Fruit fly (Drosophila melanogaster): ENCODE measurements around the gene kuz.

Gene kuz

DNA sequence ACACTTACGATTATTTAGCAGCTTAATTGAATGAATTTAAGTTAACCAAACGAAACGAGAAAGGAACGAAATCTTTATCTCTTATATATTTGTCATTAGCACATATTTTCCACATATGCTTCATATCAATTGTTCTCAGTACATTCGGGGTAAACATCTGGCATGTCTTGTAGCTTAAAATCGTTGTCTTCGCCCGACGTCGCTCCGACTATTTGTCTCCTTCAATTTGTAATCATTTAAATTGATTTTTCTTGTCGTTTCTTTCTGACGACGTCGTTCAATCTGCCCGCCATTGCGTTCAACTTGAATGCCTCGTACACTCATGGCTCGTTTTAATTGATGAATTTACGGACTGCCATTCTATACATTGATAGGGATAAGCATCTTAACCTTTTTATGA is 20.1 kb downstream of the kuz start:
- TF ChIP-seq insv (GFP tag; optimal IDR thresholded peaks at IDR 0.05) (no peak), twi (tag; optimal IDR thresholded peaks at IDR 0.05) (peak; percentile 90), E2f2 (GFP tag; IDR thresholded peaks at IDR 0.05) (no peak), tup (GFP tag; optimal IDR thresholded peaks at IDR 0.05) (no peak), ac (GFP tag; optimal IDR thresholded peaks at IDR 0.05) (no peak), fd64A (GFP tag; optimal IDR thresholded peaks at IDR 0.05) (no peak), ems (GFP tag; optimal IDR thresholded peaks at IDR 0.05) (no peak), cato (GFP tag; optimal IDR thresholded peaks at IDR 0.05; ENCODE audit: borderline replicate concordance) (no peak), Aef1 (GFP tag; IDR thresholded peaks at IDR 0.05) (no peak), klu (GFP tag; IDR thresholded peaks at IDR 0.05) (no peak), scrt (GFP tag; optimal IDR thresholded peaks at IDR 0.05) (no peak), bigmax (GFP tag; optimal IDR thresholded peaks at IDR 0.05) (no peak), NFAT (GFP tag; IDR thresholded peaks at IDR 0.05) (no peak), hbn (GFP tag; IDR thresholded peaks at IDR 0.05; ENCODE audit: partially characterized antibody) (no peak), knrl (GFP tag; IDR thresholded peaks at IDR 0.05; ENCODE audit: partially characterized antibody) (no peak), Ada2b (GFP tag; IDR thresholded peaks at IDR 0.05) (no peak), lmd (GFP tag; IDR thresholded peaks at IDR 0.05) (no peak), CG4854 (GFP tag; optimal IDR thresholded peaks at IDR 0.05) (no peak), pb (GFP tag; optimal IDR thresholded peaks at IDR 0.05) (no peak), CG6689 (GFP tag; IDR thresholded peaks at IDR 0.05) (no peak), eve (GFP tag; optimal IDR thresholded peaks at IDR 0.05) (peak in 1 of 2 experiments; percentile 32), HHEX (GFP tag; optimal IDR thresholded peaks at IDR 0.05) (no peak), CG15601 (tag; optimal IDR thresholded peaks at IDR 0.05) (peak; percentile 75), CG18011 (GFP tag; optimal IDR thresholded peaks at IDR 0.05) (no peak), ken (GFP tag; IDR thresholded peaks at IDR 0.05) (no peak), Camta (GFP tag; optimal IDR thresholded peaks at IDR 0.05) (no peak), pros (GFP tag; optimal IDR thresholded peaks at IDR 0.05) (no peak), Drgx (GFP tag; IDR thresholded peaks at IDR 0.05) (no peak), cad (GFP tag; optimal IDR thresholded peaks at IDR 0.05) (no peak), bab2 (GFP tag; optimal IDR thresholded peaks at IDR 0.05) (no peak), sens (GFP tag) (peak; percentile 56)

DNA sequence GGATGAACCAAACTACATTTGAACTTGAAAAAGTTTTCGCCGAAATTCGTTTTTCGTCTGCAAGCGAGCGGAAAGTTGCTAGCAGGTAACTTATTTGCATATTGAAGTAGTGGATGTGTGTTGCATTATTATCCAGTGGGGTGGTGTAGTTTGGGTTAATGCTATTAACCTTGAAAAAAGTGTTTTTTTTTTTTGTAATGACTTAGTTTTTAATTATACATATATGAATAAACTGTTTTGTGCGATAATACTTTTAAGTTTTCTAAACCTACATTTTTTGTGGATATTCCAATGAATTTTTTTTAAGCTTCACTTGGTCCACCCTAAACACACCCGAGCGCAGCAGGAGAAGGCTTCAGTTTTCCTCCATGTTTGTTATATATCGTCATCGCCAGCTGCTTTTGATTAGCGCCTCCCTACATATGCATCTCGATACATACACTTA is 21.1 kb downstream of the kuz start:
- TF ChIP-seq unpg (GFP tag; optimal IDR thresholded peaks at IDR 0.05) (peak; percentile 47), CG31441 (GFP tag; IDR thresholded peaks at IDR 0.05) (peak; percentile 68), pzg (GFP tag; optimal IDR thresholded peaks at IDR 0.05) (no peak), ara (GFP tag; IDR thresholded peaks at IDR 0.05) (no peak), nom (GFP tag; optimal IDR thresholded peaks at IDR 0.05) (peak; percentile 89), psq (GFP tag; optimal IDR thresholded peaks at IDR 0.05) (no peak), odd (GFP tag; optimal IDR thresholded peaks at IDR 0.05) (peak; percentile 4), da (GFP tag; optimal IDR thresholded peaks at IDR 0.05) (no peak), dysf (GFP tag; IDR thresholded peaks at IDR 0.05) (0 out of 3 replicates have a peak, but pooled peaks have one; percentile 25), CG13424 (tag; optimal IDR thresholded peaks at IDR 0.05) (peak; percentile 59), CG17568 (GFP tag; optimal IDR thresholded peaks at IDR 0.05) (no peak), az2 (GFP tag; optimal IDR thresholded peaks at IDR 0.05) (peak; percentile 39), CG14014 (GFP tag; IDR thresholded peaks at IDR 0.05) (0 out of 2 replicates have a peak, but pooled peaks have one; percentile 12), NC2α (GFP tag; optimal IDR thresholded peaks at IDR 0.05) (no peak), Max (GFP tag; optimal IDR thresholded peaks at IDR 0.05) (peak; percentile 4), lola (GFP tag; optimal IDR thresholded peaks at IDR 0.05) (peak in 1 of 3 experiments; percentile 61), CG32772 (GFP tag; IDR thresholded peaks at IDR 0.05) (0 out of 2 replicates have a peak, but pooled peaks have one; percentile 1), phol (tag; optimal IDR thresholded peaks at IDR 0.05) (peak; percentile 72), peb (GFP tag; IDR thresholded peaks at IDR 0.05) (peak; percentile 29; the same call in 1 of the 2 replicates), lmd (GFP tag; IDR thresholded peaks at IDR 0.05) (peak; percentile 19; the same call in 1 of the 2 replicates), grau (tag; optimal IDR thresholded peaks at IDR 0.05) (peak; percentile 8), gcm (GFP tag; optimal IDR thresholded peaks at IDR 0.05) (peak; percentile 36)
